Worm (Caenorhabditis elegans): ENCODE measurements around the gene cyp-33C11.

The cyp-33C11 gene

DNA sequence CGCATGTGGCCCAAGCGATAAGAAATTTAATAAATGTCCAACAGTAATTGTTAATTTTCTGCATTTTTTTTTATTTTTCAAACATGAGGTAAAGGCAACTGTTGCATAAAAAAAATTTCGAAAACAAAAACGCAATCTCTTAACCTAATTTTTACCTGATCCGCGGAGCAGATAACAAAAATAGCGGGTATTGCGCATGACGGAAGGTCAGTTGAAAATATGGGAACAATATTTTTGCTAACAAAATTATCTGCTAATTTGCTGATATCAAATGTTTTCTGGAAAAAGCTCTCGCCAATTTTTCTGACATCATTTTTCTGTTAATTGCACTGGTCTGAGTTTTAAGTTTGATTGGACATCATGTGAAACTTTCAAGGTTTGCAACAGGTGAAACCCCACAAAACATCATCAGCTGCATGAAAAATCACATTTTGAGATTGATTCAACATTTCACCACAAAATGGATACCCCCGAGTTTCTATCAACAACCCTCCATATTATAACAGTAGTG is 48.4 kb downstream of the cyp-33C11 start, which contains the start of the genes F31F4.11 and srh-266:
F31F4.11 (minus strand) TSS at position 101 of the 511 bp plus-strand sequence.
srh-266 (plus strand) TSS at position 461 of the 511 bp plus-strand sequence.
- TF ChIP-seq set-16 (GFP tag; IDR thresholded peaks at IDR 0.05) (no peak), F26F4.8 (GFP tag; conservative IDR thresholded peaks at IDR 0.05) (no peak), vab-7 (GFP tag; IDR thresholded peaks at IDR 0.05) (no peak), hif-1 (tag; optimal IDR thresholded peaks at IDR 0.05) (no peak), dmd-8 (GFP tag; IDR thresholded peaks at IDR 0.05) (no peak), Y48G9A.11 (GFP tag; IDR thresholded peaks at IDR 0.05) (no peak), zip-11 (GFP tag; IDR thresholded peaks at IDR 0.05) (no peak)
